Fruit fly (Drosophila melanogaster) whole organism, prepupa: ENCODE results near the gene CG14383.

Experiments used
- Blimp-1 ChIP-seq: fragments of 200-800 bp; sonication (Bioruptor generic); optimal IDR thresholded peaks from 3 replicates; lab custom pipeline; 2017; ENCODE audit warnings: missing biosample characterization, missing genetic modification characterization, mild to moderate bottlenecking, moderate library complexity, missing genetic modification reagents
- CG10631 ChIP-seq: fragments of 200-800 bp; sonication (Bioruptor generic); optimal IDR thresholded peaks from 2 replicates; lab custom pipeline; 2016; ENCODE audit warnings: missing biosample characterization, missing genetic modification characterization
- CG11294 ChIP-seq: fragments of 200-800 bp; sonication (Bioruptor generic); IDR thresholded peaks from 2 replicates; pipeline ENCODE4 v1.3.6; 2022; ENCODE audit warnings: missing biosample characterization, missing genetic modification characterization
- CG11762 ChIP-seq: fragments of 200-800 bp; sonication (Bioruptor generic); optimal IDR thresholded peaks from 3 replicates; lab custom pipeline; 2016; ENCODE audit warnings: missing biosample characterization, missing genetic modification characterization; ENCODE audit not compliant: insufficient read depth
- CG11902 ChIP-seq: fragments of 200-800 bp; sonication (Bioruptor generic); optimal IDR thresholded peaks from 3 replicates; lab custom pipeline; 2016; ENCODE audit warnings: missing biosample characterization, missing genetic modification characterization
- CG15336 ChIP-seq: fragments of 200-800 bp; sonication (Bioruptor generic); IDR thresholded peaks from 2 replicates; pipeline ENCODE4 v1.3.6; 2022; ENCODE audit warnings: missing biosample characterization, missing genetic modification characterization
- CG1621 ChIP-seq: fragments of 200-800 bp; sonication (Bioruptor generic); optimal IDR thresholded peaks from 3 replicates; lab custom pipeline; 2018; ENCODE audit warnings: missing biosample characterization, mild to moderate bottlenecking, missing genetic modification characterization
- CG16779 ChIP-seq: fragments of 200-800 bp; sonication (Bioruptor generic); optimal IDR thresholded peaks from 3 replicates; lab custom pipeline; 2017; ENCODE audit warnings: missing biosample characterization, mild to moderate bottlenecking, missing genetic modification characterization
- CG31627 ChIP-seq: fragments of 200-800 bp; sonication (Bioruptor generic); optimal IDR thresholded peaks from 3 replicates; lab custom pipeline; 2016; ENCODE audit warnings: missing biosample characterization, missing genetic modification characterization
- CG32006 ChIP-seq: fragments of 200-800 bp; sonication (Bioruptor generic); optimal IDR thresholded peaks from 3 replicates; lab custom pipeline; 2017; ENCODE audit warnings: missing biosample characterization, mild to moderate bottlenecking, missing genetic modification characterization
- CG6163 ChIP-seq: fragments of 200-800 bp; sonication (Bioruptor generic); IDR thresholded peaks from 3 replicates; pipeline ENCODE4 v1.3.6; 2022; ENCODE audit warnings: missing biosample characterization, missing genetic modification characterization
- CG6808 ChIP-seq: fragments of 200-800 bp; sonication (Bioruptor generic); optimal IDR thresholded peaks from 3 replicates; lab custom pipeline; 2017; ENCODE audit warnings: missing biosample characterization, missing genetic modification characterization, mild to moderate bottlenecking, moderate library complexity, missing genetic modification reagents
- CG6854 ChIP-seq: fragments of 200-800 bp; sonication (Bioruptor generic); optimal IDR thresholded peaks from 2 replicates; lab custom pipeline; 2017; ENCODE audit warnings: missing biosample characterization, mild to moderate bottlenecking, missing genetic modification characterization
- CG8119 ChIP-seq: fragments of 200-800 bp; sonication (Bioruptor generic); IDR thresholded peaks from 3 replicates; pipeline ENCODE4 v1.3.6; 2022; ENCODE audit warnings: missing biosample characterization, missing genetic modification characterization
- CG8319 ChIP-seq: fragments of 200-800 bp; sonication (Bioruptor generic); optimal IDR thresholded peaks from 3 replicates; lab custom pipeline; 2016; ENCODE audit warnings: missing biosample characterization, missing genetic modification characterization
- CG8632 ChIP-seq: fragments of 200-800 bp; sonication (Bioruptor generic); optimal IDR thresholded peaks from 3 replicates; lab custom pipeline; 2016; ENCODE audit warnings: missing biosample characterization, missing genetic modification characterization
- Eip93F ChIP-seq: fragments of 200-800 bp; sonication (Bioruptor generic); optimal IDR thresholded peaks from 2 replicates; lab custom pipeline; 2016; ENCODE audit warnings: missing biosample characterization, mild to moderate bottlenecking, missing genetic modification characterization
- Gug ChIP-seq: fragments of 200-800 bp; sonication (Bioruptor generic); IDR thresholded peaks from 2 replicates; pipeline ENCODE4 v1.3.6; 2022; ENCODE audit warnings: missing biosample characterization, missing genetic modification characterization
- Hr39 ChIP-seq: fragments of 200-800 bp; sonication (Bioruptor generic); optimal IDR thresholded peaks from 2 replicates; lab custom pipeline; 2016; ENCODE audit warnings: missing biosample characterization, missing genetic modification characterization
- Hr4 ChIP-seq: fragments of 200-800 bp; sonication (Bioruptor generic); optimal IDR thresholded peaks from 3 replicates; lab custom pipeline; 2016; ENCODE audit warnings: missing biosample characterization, missing genetic modification characterization
- OdsH ChIP-seq: fragments of 200-800 bp; sonication (Bioruptor generic); optimal IDR thresholded peaks from 3 replicates; lab custom pipeline; 2016; ENCODE audit warnings: missing biosample characterization, missing genetic modification characterization
- Sox102F ChIP-seq: fragments of 200-800 bp; sonication (Bioruptor generic); optimal IDR thresholded peaks from 2 replicates; lab custom pipeline; 2016; ENCODE audit warnings: missing biosample characterization, mild to moderate bottlenecking, missing genetic modification characterization
- Sox14 ChIP-seq: fragments of 200-800 bp; sonication (Bioruptor generic); optimal IDR thresholded peaks from 3 replicates; lab custom pipeline; 2016; ENCODE audit warnings: missing biosample characterization, missing genetic modification characterization
- Sox15 ChIP-seq: fragments of 200-800 bp; sonication (Bioruptor generic); optimal IDR thresholded peaks from 3 replicates; lab custom pipeline; 2016; ENCODE audit warnings: missing biosample characterization, missing genetic modification characterization
- achi ChIP-seq: fragments of 200-800 bp; sonication (Bioruptor generic); optimal IDR thresholded peaks from 3 replicates; lab custom pipeline; 2016; ENCODE audit warnings: missing biosample characterization, missing genetic modification characterization
- cyc ChIP-seq: fragments of 200-800 bp; sonication (Bioruptor generic); optimal IDR thresholded peaks from 3 replicates; lab custom pipeline; 2016; ENCODE audit warnings: missing biosample characterization, missing genetic modification characterization
- dsx ChIP-seq: fragments of 200-800 bp; optimal IDR thresholded peaks from 3 replicates; lab custom pipeline; 2019; ENCODE audit warnings: missing biosample characterization, mild to moderate bottlenecking, missing genetic modification characterization, moderate library complexity; ENCODE audit not compliant: poor library complexity, severe bottlenecking
- eg ChIP-seq: fragments of 200-800 bp; sonication (Bioruptor generic); IDR thresholded peaks from 3 replicates; pipeline ENCODE4 v1.3.6; 2022; ENCODE audit warnings: missing biosample characterization, missing genetic modification characterization
- salr ChIP-seq, 2 experiments: fragments of 200-800 bp; sonication (Bioruptor generic); optimal IDR thresholded peaks; 3 replicates each; lab custom pipeline; 2016 to 2018; ENCODE audit warnings: missing biosample characterization in 2 of 2, missing genetic modification characterization in 2 of 2, mild to moderate bottlenecking in 1 of 2
- spab ChIP-seq: fragments of 200-800 bp; sonication (Bioruptor generic); optimal IDR thresholded peaks from 2 replicates; lab custom pipeline; 2017; ENCODE audit warnings: missing biosample characterization, mild to moderate bottlenecking, missing genetic modification characterization, missing genetic modification reagents

The CG14383 gene

dm6 chr3R:13015811-13016766 lies 27.8 kb upstream of the CG14383 start (continued):
- TF ChIP-seq OdsH (GFP tag; lab: Kevin White, UChicago) (peak; percentile 6), salr (GFP tag; optimal IDR thresholded peaks at IDR 0.05; lab: Kevin White, UChicago) (no peak), spab (GFP tag; lab: Kevin White, UChicago) (peak; percentile 47), cyc (GFP tag; lab: Kevin White, UChicago) (peak; percentile 4), Hr39 (GFP tag; lab: Kevin White, UChicago) (no peak), Sox102F (GFP tag; lab: Kevin White, UChicago) (no peak), Hr4 (GFP tag; lab: Kevin White, UChicago) (no peak), eg (GFP tag; lab: Robert Waterston, UW) (0 out of 3 replicates have a peak, but pooled peaks have one; percentile 5), CG31627 (GFP tag; lab: Kevin White, UChicago) (no peak), CG8632 (GFP tag; lab: Kevin White, UChicago) (no peak)

DNA sequence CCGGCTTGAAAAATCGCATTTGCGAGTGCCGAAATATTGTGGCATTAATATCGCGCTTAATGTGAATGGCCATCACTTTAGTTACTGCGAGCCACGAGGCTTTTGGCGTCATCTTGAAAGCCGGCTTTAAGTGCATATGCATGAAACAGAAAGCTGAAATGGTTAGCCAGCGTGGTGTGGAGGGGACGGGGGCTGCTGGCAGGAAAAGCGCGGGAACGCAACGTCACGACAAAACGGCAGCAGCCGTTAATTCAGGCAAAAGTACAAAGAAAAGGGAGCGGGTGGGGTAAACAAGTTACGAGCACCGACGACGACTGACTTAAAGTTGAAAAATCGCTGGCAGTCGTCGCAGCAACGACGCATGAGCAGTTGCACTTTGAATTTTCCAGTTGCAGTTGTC lies 27.1 kb upstream of the CG14383 start:
- TF ChIP-seq Sox14 (GFP tag; lab: Kevin White, UChicago) (peak; percentile 3), CG6854 (peak; percentile 4), CG32006 (GFP tag; lab: Kevin White, UChicago) (no peak), dsx (GFP tag; lab: Kevin White, UChicago) (no peak), Blimp-1 (GFP tag; lab: Kevin White, UChicago) (peak; percentile 84), eg (GFP tag; lab: Robert Waterston, UW) (0 out of 3 replicates have a peak, but pooled peaks have one; percentile 23)
- TF ChIP-seq, all 60 proteins: peak for 4

DNA sequence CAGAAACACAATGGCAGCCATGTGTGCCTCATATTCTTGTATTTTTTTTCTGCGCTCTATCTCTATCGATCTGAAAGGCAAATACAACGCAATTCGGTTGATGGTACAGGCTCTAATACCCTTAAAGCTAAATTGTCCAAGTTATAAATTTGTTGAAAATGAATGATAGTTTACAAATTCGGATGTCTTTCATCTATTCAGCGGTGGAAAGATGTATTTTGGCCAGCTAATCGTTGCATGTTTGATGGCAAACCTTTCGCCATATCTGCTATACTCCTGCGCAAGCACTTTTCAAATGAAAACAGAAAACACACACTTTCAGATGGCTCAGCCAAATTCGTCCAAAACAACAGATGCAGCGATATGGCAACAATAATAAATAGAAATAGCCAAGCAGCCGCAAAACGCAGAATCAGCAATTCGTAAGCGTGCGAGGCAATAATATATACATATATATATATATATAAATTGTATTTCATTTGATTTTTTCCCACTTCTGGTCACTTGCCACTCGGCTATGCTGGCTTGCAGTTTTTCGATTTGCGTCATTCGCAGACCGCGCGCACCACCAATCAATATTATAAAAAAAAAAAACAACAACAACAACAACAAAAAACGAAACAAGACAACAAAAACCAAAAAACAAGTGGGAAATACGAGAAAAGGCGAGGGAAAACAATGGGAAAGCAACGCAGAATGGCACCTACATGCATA lies 26.0 kb upstream of the CG14383 start:
- no peak for TF ChIP-seq CG1621 (tag; lab: Kevin White, UChicago)
- TF ChIP-seq CG10631 (GFP tag; lab: Kevin White, UChicago), result no peak
- TF ChIP-seq Hr4 (GFP tag; lab: Kevin White, UChicago), result peak; percentile 43
- no peak for TF ChIP-seq CG6808 (GFP tag; lab: Kevin White, UChicago)
- TF ChIP-seq CG15336 (GFP tag; lab: Robert Waterston, UW), result peak; percentile 51
- TF ChIP-seq salr (GFP tag; optimal IDR thresholded peaks at IDR 0.05; lab: Kevin White, UChicago), result no peak
- peak; percentile 54 for TF ChIP-seq eg (GFP tag; lab: Robert Waterston, UW)
- TF ChIP-seq Blimp-1 (GFP tag; lab: Kevin White, UChicago), result no peak
- TF ChIP-seq CG32006 (GFP tag; lab: Kevin White, UChicago), result peak; percentile 55
- TF ChIP-seq CG11294 (GFP tag; lab: Robert Waterston, UW), result peak; percentile 45; the same call in 1 of the 2 replicates
- no peak for TF ChIP-seq achi
- no peak for TF ChIP-seq CG11902 (GFP tag; lab: Kevin White, UChicago)
- TF ChIP-seq dsx (GFP tag; lab: Kevin White, UChicago), result no peak
- TF ChIP-seq CG11762 (GFP tag; lab: Kevin White, UChicago), result no peak
- 0 out of 3 replicates have a peak, but pooled peaks have one; percentile 18 for TF ChIP-seq CG8119
- no peak for TF ChIP-seq CG16779 (tag; lab: Kevin White, UChicago)
- peak; percentile 41; the same call in 2 of the 3 replicates for TF ChIP-seq CG6163 (GFP tag; lab: Robert Waterston, UW)
- no peak for TF ChIP-seq CG8319 (GFP tag; lab: Kevin White, UChicago)
- no peak for TF ChIP-seq Sox102F (GFP tag; lab: Kevin White, UChicago)
- no peak for TF ChIP-seq spab (GFP tag; lab: Kevin White, UChicago)

- no peak for TF ChIP-seq Eip93F (GFP tag; lab: Kevin White, UChicago)
- no peak for TF ChIP-seq Gug
- peak; percentile 59 for TF ChIP-seq CG6163 (GFP tag; lab: Robert Waterston, UW)
- no peak for TF ChIP-seq OdsH (GFP tag; lab: Kevin White, UChicago)
- TF ChIP-seq Sox15 (GFP tag; lab: Kevin White, UChicago), result no peak
- no peak for TF ChIP-seq CG16779 (tag; lab: Kevin White, UChicago)
- TF ChIP-seq, all 60 proteins: peak for 1
Measured at dm6 chr3R:13012990-13013389, 24.7 kb upstream of the CG14383 start.
